Worm (Caenorhabditis elegans) whole organism, midembryonic: ENCODE results near the gene sdz-27.

Experiments
- med-1 ChIP-seq: sonication (generic microtip); optimal IDR thresholded peaks from 2 replicates; lab custom pipeline; 2017; ENCODE audit warnings: missing genetic modification characterization, mild to moderate bottlenecking, missing compliant biosample characterization, antibody characterized with exemption, missing genetic modification reagents; ENCODE audit not compliant: insufficient read depth
- tab-1 ChIP-seq: fragments of 200-800 bp; sonication (Bioruptor generic); IDR thresholded peaks from 2 replicates; pipeline ENCODE4 v1.3.6; 2022; ENCODE audit warnings: missing genetic modification characterization, missing compliant biosample characterization
- ztf-23 ChIP-seq: fragments of 200-800 bp; sonication (Bioruptor generic); IDR thresholded peaks from 2 replicates; pipeline ENCODE4 v1.3.6; 2022; ENCODE audit warnings: missing genetic modification reagents, missing genetic modification characterization, missing compliant biosample characterization

ce11 chrIV:11189411-11189810, 2.6 kb downstream of the sdz-27 start, which contains the start of gene fbxb-79:
- no peak for TF ChIP-seq tab-1 (GFP tag; lab: Robert Waterston, UW)
- no peak for TF ChIP-seq med-1 (GFP tag; lab: Kevin White, UChicago)
- no peak for TF ChIP-seq ztf-23 (GFP tag; lab: Robert Waterston, UW)
